Fruit fly (Drosophila melanogaster): ENCODE data around the gene Abcd3.

Gene Abcd3

dm6 chrX:19717041-19717440 lies 33.5 kb upstream of the Abcd3 start (continued):
- TF ChIP-seq maf-S (GFP tag; optimal IDR thresholded peaks at IDR 0.05): no peak
- TF ChIP-seq CG6254 (GFP tag; optimal IDR thresholded peaks at IDR 0.05): no peak
- TF ChIP-seq CG15011 (GFP tag; optimal IDR thresholded peaks at IDR 0.05): no peak
- TF ChIP-seq Ravus (GFP tag; IDR thresholded peaks at IDR 0.05): no peak
- no peak for TF ChIP-seq Sin3A (optimal IDR thresholded peaks at IDR 0.05)
- no peak for TF ChIP-seq gcm2 (GFP tag; optimal IDR thresholded peaks at IDR 0.05)
- no peak for TF ChIP-seq CG14050 (GFP tag; IDR thresholded peaks at IDR 0.05)
- no peak for TF ChIP-seq ttk (GFP tag; IDR thresholded peaks at IDR 0.05)
- peak; percentile 54; the same call in 2 of the 3 replicates for TF ChIP-seq CG2199 (GFP tag; IDR thresholded peaks at IDR 0.05)
- no peak for TF ChIP-seq knrl (GFP tag; IDR thresholded peaks at IDR 0.05; ENCODE audit: partially characterized antibody)
- no peak for TF ChIP-seq Med (GFP tag)
- TF ChIP-seq CrebB (tag; optimal IDR thresholded peaks at IDR 0.05): no peak
- TF ChIP-seq E2f1 (GFP tag; IDR thresholded peaks at IDR 0.05): no peak

dm6 chrX:19717988-19718973 lies 32.3 kb upstream of the Abcd3 start, which contains the start of gene CG12531:
Gene CG12531 (plus strand): TSS chrX:19718923.
- no peak for TF ChIP-seq CG11247 (GFP tag; IDR thresholded peaks at IDR 0.05)
- no peak for TF ChIP-seq CG6272 (GFP tag; IDR thresholded peaks at IDR 0.05)
- no peak for TF ChIP-seq bcd (GFP tag; optimal IDR thresholded peaks at IDR 0.05)
- no peak for TF ChIP-seq Ravus (GFP tag; IDR thresholded peaks at IDR 0.05)
- no peak for TF ChIP-seq lbe (GFP tag; optimal IDR thresholded peaks at IDR 0.05)
- peak; percentile 89 for TF ChIP-seq CTCF (GFP tag; optimal IDR thresholded peaks at IDR 0.05)
- no peak for TF ChIP-seq dan (GFP tag; IDR thresholded peaks at IDR 0.05)
- TF ChIP-seq MBD-R2 (GFP tag; IDR thresholded peaks at IDR 0.05): no peak
- no peak for TF ChIP-seq gem (tag; optimal IDR thresholded peaks at IDR 0.05)
- no peak for TF ChIP-seq ab (GFP tag; optimal IDR thresholded peaks at IDR 0.05)
- no peak for TF ChIP-seq NC2α (GFP tag; optimal IDR thresholded peaks at IDR 0.05)
- no peak for TF ChIP-seq CG2889 (GFP tag; IDR thresholded peaks at IDR 0.05)
- TF ChIP-seq yki (optimal IDR thresholded peaks at IDR 0.05): peak; percentile 7
- TF ChIP-seq CG10543 (GFP tag; optimal IDR thresholded peaks at IDR 0.05): no peak
- TF ChIP-seq hth (optimal IDR thresholded peaks at IDR 0.05): no peak
- TF ChIP-seq CG11398 (GFP tag; optimal IDR thresholded peaks at IDR 0.05): no peak
- peak; percentile 5 for TF ChIP-seq CG3995 (GFP tag; optimal IDR thresholded peaks at IDR 0.05)
- TF ChIP-seq zen2 (GFP tag; IDR thresholded peaks at IDR 0.05; ENCODE audit: partially characterized antibody): no peak
- no peak for TF ChIP-seq aop (GFP tag; IDR thresholded peaks at IDR 0.05)
- TF ChIP-seq cg (GFP tag; optimal IDR thresholded peaks at IDR 0.05): peak; percentile 61
- TF ChIP-seq CG12155 (GFP tag; optimal IDR thresholded peaks at IDR 0.05): peak; percentile 77
- TF ChIP-seq CG14014 (GFP tag; IDR thresholded peaks at IDR 0.05): no peak
- TF ChIP-seq sens-2 (GFP tag; IDR thresholded peaks at IDR 0.05): no peak
- no peak for TF ChIP-seq onecut (GFP tag; IDR thresholded peaks at IDR 0.05)
- TF ChIP-seq phol (tag; optimal IDR thresholded peaks at IDR 0.05): no peak
- no peak for TF ChIP-seq nom (GFP tag; optimal IDR thresholded peaks at IDR 0.05)
- TF ChIP-seq Drgx (GFP tag; IDR thresholded peaks at IDR 0.05): no peak
- TF ChIP-seq CG3726 (GFP tag; IDR thresholded peaks at IDR 0.05): no peak
- no peak for TF ChIP-seq CG17186 (GFP tag; optimal IDR thresholded peaks at IDR 0.05)
- TF ChIP-seq CG14710 (tag; optimal IDR thresholded peaks at IDR 0.05): no peak
- TF ChIP-seq Rfx (GFP tag; IDR thresholded peaks at IDR 0.05): no peak
- TF ChIP-seq CG10979 (tag; optimal IDR thresholded peaks at IDR 0.05): no peak
- TF ChIP-seq corto (GFP tag; optimal IDR thresholded peaks at IDR 0.05): no peak
- TF ChIP-seq CG8944 (GFP tag; optimal IDR thresholded peaks at IDR 0.05): no peak
- no peak for TF ChIP-seq Poxn (GFP tag; IDR thresholded peaks at IDR 0.05)
- TF ChIP-seq CG18262 (tag; optimal IDR thresholded peaks at IDR 0.05): no peak
- peak; percentile 10; the same call in 1 of the 2 replicates for TF ChIP-seq crol (GFP tag; IDR thresholded peaks at IDR 0.05)
- TF ChIP-seq CG31441 (GFP tag; IDR thresholded peaks at IDR 0.05): no peak
- no peak for TF ChIP-seq hb (GFP tag; IDR thresholded peaks at IDR 0.05; ENCODE audit: partially characterized antibody)
